Worm (Caenorhabditis elegans): Measurements from ENCODE around the gene wdr-4.

DNA sequence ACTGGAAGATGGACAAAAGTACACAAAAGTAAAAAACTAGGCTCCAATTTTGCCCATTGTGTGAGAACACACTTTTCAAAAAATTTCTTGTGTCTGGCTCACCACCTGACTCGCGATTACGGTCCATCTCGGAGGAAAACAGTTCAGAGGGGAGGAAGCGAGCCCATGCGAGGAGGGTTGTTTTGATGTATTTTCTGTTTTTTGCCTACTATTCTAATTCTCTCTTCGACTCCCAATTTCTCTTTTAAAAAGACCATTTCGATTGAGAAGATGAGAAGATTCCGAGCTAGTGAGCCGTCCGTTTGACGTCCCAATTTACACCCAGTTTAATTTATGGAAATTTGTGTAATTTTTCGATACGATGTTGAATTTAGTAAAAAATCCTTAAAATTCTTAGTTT lies 21.1 kb downstream of the wdr-4 start:
- no peak for TF ChIP-seq ama-1 (optimal IDR thresholded peaks at IDR 0.05)
- TF ChIP-seq nhr-12 (tag; optimal IDR thresholded peaks at IDR 0.05), result no peak
- TF ChIP-seq egl-27 (tag; optimal IDR thresholded peaks at IDR 0.05), result no peak
- no peak for TF ChIP-seq nhr-11 (tag; optimal IDR thresholded peaks at IDR 0.05)
- TF ChIP-seq zag-1 (tag; optimal IDR thresholded peaks at IDR 0.05), result no peak
- no peak for TF ChIP-seq elt-3 (tag; optimal IDR thresholded peaks at IDR 0.05)
- TF ChIP-seq ztf-11 (tag; optimal IDR thresholded peaks at IDR 0.05), result no peak
- no peak for TF ChIP-seq pqm-1 (tag; optimal IDR thresholded peaks at IDR 0.05)
- TF ChIP-seq lin-39 (tag; optimal IDR thresholded peaks at IDR 0.05), result no peak
- TF ChIP-seq nhr-28 (tag; optimal IDR thresholded peaks at IDR 0.05), result no peak
- no peak for TF ChIP-seq aly-2 (tag; optimal IDR thresholded peaks at IDR 0.05)
- no peak for TF ChIP-seq lin-15B (tag; optimal IDR thresholded peaks at IDR 0.05)
- no peak for TF ChIP-seq eor-1 (tag; optimal IDR thresholded peaks at IDR 0.05)
- no peak for TF ChIP-seq elt-2 (tag; optimal IDR thresholded peaks at IDR 0.05)

Measured in whole organism, L3 larva.